Worm (Caenorhabditis elegans) whole organism, dauer: ENCODE results near the gene epg-9.

Experiments used
- unc-62 ChIP-seq: sonication (generic microtip); optimal IDR thresholded peaks from 2 replicates; lab custom pipeline; 2017; ENCODE audit warnings: missing biosample characterization, missing genetic modification reagents, missing genetic modification characterization

The epg-9 gene

DNA sequence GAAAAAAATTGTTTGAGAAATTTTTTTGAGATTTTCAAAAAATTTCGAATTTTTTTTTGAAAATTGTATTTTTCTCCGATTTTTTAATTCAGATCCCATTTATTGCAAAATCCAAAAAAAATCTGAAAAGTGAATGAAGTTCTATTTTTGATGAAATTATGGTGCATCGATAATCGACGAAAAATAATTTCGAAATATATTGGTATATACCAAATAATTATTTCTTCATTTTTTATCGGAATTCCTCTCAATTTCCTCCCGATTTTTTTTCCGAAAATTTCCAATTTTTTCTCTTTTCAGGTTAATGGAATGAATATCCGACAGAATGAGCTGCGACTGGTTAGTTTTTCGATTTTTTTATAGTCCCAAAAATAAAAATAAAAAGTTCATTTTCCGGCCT, at the start of gene epg-9:
TSS of gene epg-9 (plus strand) at position 301 of the 400 bp plus-strand sequence.
- TF ChIP-seq unc-62 (GFP tag; lab: Kevin White, UChicago) = no peak

ce11 chrIV:2551418-2551817, 49.5 kb upstream of the epg-9 start, which contains the start of gene Y69A2AR.23:
Gene Y69A2AR.23, minus strand, starts transcription at chrIV:2551684.
- no peak for TF ChIP-seq unc-62 (GFP tag; lab: Kevin White, UChicago)

DNA sequence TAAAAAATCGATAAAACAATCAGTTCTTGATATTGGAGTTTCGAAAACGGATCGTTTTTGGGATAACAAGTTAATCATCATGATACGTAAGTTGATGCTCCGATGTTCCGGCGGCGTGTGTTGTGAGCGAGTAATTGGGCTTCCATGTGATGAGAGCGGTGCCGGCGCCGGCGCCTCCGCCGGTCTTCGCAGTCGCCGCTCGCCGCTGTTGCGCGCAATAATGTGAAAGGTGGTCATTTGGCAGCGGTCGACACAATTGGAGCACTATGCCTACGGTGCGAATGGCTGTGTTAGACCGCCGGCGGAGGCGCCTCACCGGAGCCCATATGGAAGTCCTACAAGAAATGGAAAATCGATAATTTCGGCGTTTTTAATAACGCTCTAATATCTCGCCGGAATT, 49.1 kb upstream of the epg-9 start:
- no peak for TF ChIP-seq unc-62 (GFP tag; lab: Kevin White, UChicago)

DNA sequence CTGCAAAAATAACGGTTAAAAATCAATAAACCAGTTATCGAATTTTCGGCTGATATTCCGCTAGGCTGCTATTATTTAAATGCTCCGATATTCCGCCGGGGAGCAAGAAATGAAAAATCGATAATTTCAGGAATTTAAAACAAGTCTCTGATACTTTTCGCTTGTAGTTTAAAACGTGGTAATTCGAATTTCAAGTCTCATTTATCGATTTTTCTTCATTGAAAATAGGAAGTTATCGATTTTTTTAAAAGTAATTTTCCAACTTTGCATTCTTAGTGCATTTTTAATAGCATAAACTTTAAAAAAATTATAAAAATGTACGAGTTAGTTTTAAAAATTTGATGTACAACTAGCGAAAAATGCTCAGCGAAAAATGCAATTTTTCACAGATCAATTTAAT, 48.7 kb upstream of the epg-9 start:
- no peak for TF ChIP-seq unc-62 (GFP tag; lab: Kevin White, UChicago)

ce11 chrIV:2552855-2553254, 48.1 kb upstream of the epg-9 start:
- no peak for TF ChIP-seq unc-62 (GFP tag; lab: Kevin White, UChicago)

ce11 chrIV:2556211-2556610, 44.7 kb upstream of the epg-9 start:
- TF ChIP-seq unc-62 (GFP tag; lab: Kevin White, UChicago) = no peak

DNA sequence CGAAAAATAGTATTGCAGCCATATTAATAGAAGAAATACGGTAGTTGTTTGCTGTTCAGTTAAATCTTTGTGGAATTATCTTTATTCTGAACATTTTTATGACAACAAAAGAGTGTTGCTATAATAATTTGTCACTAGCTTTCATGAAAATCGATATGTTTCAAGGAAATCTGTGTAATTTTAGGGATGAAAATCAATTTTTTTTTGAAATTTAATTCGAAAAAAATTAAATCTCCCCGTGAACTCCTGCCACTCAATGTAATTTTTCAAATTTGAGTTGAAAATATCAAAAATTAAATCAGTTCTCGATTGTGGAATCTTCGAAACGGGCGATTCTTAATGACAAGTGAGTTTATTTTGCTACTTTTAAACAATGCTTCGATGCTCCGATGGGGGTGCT, 39.6 kb upstream of the epg-9 start, which contains the start of gene Y69A2AR.46:
TSS of gene Y69A2AR.46 (plus strand) at position 301 of the 400 bp plus-strand sequence.
- TF ChIP-seq unc-62 (GFP tag; lab: Kevin White, UChicago) = no peak

- no peak for TF ChIP-seq unc-62 (GFP tag; lab: Kevin White, UChicago)
These were observed 38.9 kb upstream of the epg-9 start, which contains the start of gene Y69A2AR.50 for ce11 chrIV:2562071-2562470. Gene Y69A2AR.50, plus strand, starts transcription at chrIV:2562371.

- no peak for TF ChIP-seq unc-62 (GFP tag; lab: Kevin White, UChicago)
These were observed 37.0 kb upstream of the epg-9 start, which contains the start of gene Y69A2AR.24 for ce11 chrIV:2563969-2564368. Gene Y69A2AR.24, minus strand, starts transcription at chrIV:2564069.

- TF ChIP-seq unc-62 (GFP tag; lab: Kevin White, UChicago) = no peak
These were observed 32.7 kb upstream of the epg-9 start, which contains the start of the genes Y69A2AR.25 and Y69A2AR.12 for ce11 chrIV:2568267-2568666. Gene Y69A2AR.25, minus strand, starts transcription at chrIV:2568367. Gene Y69A2AR.12, plus strand, starts transcription at chrIV:2568614.

DNA sequence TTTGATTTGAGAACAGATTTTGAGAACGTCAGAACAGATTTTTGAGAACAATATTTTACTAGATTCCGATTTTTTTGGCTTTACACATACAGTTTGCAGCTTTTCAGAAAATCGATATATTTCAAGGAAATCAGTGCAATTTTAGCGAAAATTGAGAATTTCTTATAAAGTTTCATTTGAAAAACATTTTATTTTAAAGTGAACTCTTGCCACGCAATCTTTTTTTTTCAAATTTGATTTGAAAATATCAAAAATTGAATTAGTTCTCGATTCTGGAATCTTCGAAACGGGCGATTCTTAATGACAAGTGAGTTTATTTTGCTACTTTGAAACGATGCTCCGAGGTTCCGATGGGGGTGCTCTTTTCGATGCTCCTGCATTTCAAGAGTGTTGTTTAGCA, 28.8 kb upstream of the epg-9 start, which contains the start of gene Y69A2AR.51:
TSS of gene Y69A2AR.51 (plus strand) at position 301 of the 400 bp plus-strand sequence.
- no peak for TF ChIP-seq unc-62 (GFP tag; lab: Kevin White, UChicago)

DNA sequence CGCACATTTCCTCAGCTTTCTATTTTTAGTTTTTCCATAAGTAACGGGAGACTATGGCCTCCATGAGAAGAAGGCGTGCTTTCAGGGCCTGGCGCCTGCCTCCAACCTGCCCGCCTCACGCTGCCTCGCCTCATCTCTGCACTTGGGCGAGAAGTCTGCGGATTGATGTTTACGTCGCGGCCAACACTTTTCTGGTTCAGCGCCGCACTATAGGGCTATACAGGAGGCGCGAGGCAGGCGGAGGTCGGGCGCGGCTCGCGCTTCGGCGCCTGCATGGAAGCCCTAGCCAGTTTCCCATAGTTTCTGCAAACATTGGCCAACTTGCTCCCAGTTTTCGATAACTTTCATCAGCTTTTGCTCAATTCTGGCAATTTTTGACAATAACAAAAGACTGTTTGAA, 27.8 kb upstream of the epg-9 start:
- no peak for TF ChIP-seq unc-62 (GFP tag; lab: Kevin White, UChicago)

- TF ChIP-seq unc-62 (GFP tag; lab: Kevin White, UChicago) = no peak
These were observed 19.5 kb upstream of the epg-9 start, which contains the start of gene nhr-242 for ce11 chrIV:2581483-2581882. Gene nhr-242, minus strand, starts transcription at chrIV:2581583.

DNA sequence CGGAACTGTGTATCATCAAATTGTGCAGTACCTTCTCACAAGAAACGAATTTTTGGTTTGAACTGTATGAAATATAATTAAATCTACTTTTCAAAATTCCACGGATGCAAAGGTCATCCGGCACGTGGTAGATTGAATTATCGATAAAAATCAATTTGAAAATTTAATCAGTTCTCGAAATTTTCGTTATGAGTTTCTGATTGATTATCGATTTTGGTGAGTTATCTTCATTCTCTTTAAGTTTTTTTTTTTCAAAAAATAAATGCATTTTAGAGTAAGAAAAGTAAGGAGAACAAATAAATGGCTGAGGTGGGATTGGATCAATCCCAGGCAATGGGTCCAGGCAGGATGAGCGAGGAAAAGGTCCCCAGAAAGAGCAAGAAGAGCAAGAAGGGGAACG, 3.5 kb upstream of the epg-9 start, which contains the start of gene Y69A2AR.47:
TSS of gene Y69A2AR.47 (plus strand) at position 301 of the 400 bp plus-strand sequence.
- no peak for TF ChIP-seq unc-62 (GFP tag; lab: Kevin White, UChicago)

DNA sequence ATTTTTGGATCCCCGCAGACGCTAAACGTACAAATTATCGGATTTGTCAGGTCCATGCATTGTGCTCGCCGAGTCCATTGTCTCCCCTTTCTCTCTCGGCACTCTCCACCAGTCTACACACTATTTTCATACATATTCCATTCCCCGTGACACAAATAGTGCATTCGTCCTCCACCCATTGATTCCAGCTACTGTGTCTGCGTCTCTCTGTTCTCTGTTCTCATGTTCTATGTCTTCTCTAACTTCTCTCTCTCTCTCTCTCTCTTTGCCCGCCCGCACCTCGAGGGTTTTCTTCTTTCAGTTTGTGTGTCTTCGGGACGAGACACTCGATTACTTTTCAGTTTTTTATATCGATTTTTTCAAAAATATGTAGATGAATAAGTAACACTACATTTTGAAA, 1.3 kb upstream of the epg-9 start:
- TF ChIP-seq unc-62 (GFP tag; lab: Kevin White, UChicago) = no peak

- TF ChIP-seq unc-62 (GFP tag; lab: Kevin White, UChicago) = no peak
These were observed 1.3 kb downstream of the epg-9 start for ce11 chrIV:2601988-2602861.
